Fruit fly (Drosophila melanogaster): ENCODE data around the gene Aef1.

- no peak for TF ChIP-seq h (GFP tag; optimal IDR thresholded peaks at IDR 0.05)
- no peak for TF ChIP-seq Hnf4 (GFP tag; optimal IDR thresholded peaks at IDR 0.05)
- TF ChIP-seq pan (optimal IDR thresholded peaks at IDR 0.05), result no peak
- peak; percentile 20 for TF ChIP-seq psq (GFP tag; optimal IDR thresholded peaks at IDR 0.05)
- no peak for TF ChIP-seq lola (GFP tag; optimal IDR thresholded peaks at IDR 0.05)
- no peak for TF ChIP-seq Rel (GFP tag; optimal IDR thresholded peaks at IDR 0.05)
- TF ChIP-seq Rel (tag; optimal IDR thresholded peaks at IDR 0.05), result no peak
- TF ChIP-seq N (GFP tag; optimal IDR thresholded peaks at IDR 0.05), result no peak
- no peak for TF ChIP-seq GATAd (GFP tag; optimal IDR thresholded peaks at IDR 0.05)
- no peak for TF ChIP-seq Hr78 (GFP tag; optimal IDR thresholded peaks at IDR 0.05)
- TF ChIP-seq Myc (optimal IDR thresholded peaks at IDR 0.05), result no peak
These were observed 43.5 kb upstream of the Aef1 start for dm6 chr3L:21389758-21390157.
